Worm (Caenorhabditis elegans) whole organism, L1 larva: ENCODE results near the gene mom-2.

ENCODE experiments used
- C04F5.9 ChIP-seq: sonication (generic microtip); optimal IDR thresholded peaks from 2 replicates; lab custom pipeline; 2016; ENCODE audit warnings: missing genetic modification characterization, missing compliant biosample characterization
- C34B4.2 ChIP-seq: sonication (generic microtip); optimal IDR thresholded peaks from 2 replicates; lab custom pipeline; 2017; ENCODE audit warnings: mild to moderate bottlenecking, missing genetic modification characterization, missing compliant biosample characterization
- ceh-90 ChIP-seq: sonication (generic microtip); optimal IDR thresholded peaks from 2 replicates; lab custom pipeline; 2016; ENCODE audit warnings: missing genetic modification characterization, missing compliant biosample characterization
- fos-1 ChIP-seq: fragments of 150-350 bp; optimal IDR thresholded peaks from 2 replicates; lab custom pipeline; 2014; ENCODE audit warnings: missing biosample characterization, missing genetic modification characterization
- lin-15B ChIP-seq: fragments of 150-350 bp; sonication (generic microtip); optimal IDR thresholded peaks from 3 replicates; lab custom pipeline; 2014; ENCODE audit warnings: missing biosample characterization, missing genetic modification characterization
- lsy-2 ChIP-seq, 2 experiments: fragments of 150-350 bp; optimal IDR thresholded peaks; 2 replicates each; lab custom pipeline; 2014; ENCODE audit warnings: missing biosample characterization in 2 of 2, missing genetic modification characterization in 2 of 2
- nhr-12 ChIP-seq: sonication (generic microtip); optimal IDR thresholded peaks from 2 replicates; lab custom pipeline; 2017; ENCODE audit warnings: missing biosample characterization, missing genetic modification characterization
- pag-3 ChIP-seq: sonication (generic microtip); optimal IDR thresholded peaks from 2 replicates; lab custom pipeline; 2017; ENCODE audit warnings: missing genetic modification characterization, mild to moderate bottlenecking, missing compliant biosample characterization, antibody characterized with exemption, borderline replicate concordance; ENCODE audit not compliant: insufficient read depth
- pqm-1 ChIP-seq: sonication (generic microtip); optimal IDR thresholded peaks from 3 replicates; lab custom pipeline; 2017; ENCODE audit warnings: missing biosample characterization, missing genetic modification characterization
- skn-1 ChIP-seq: fragments of 150-350 bp; optimal IDR thresholded peaks from 2 replicates; lab custom pipeline; 2014; ENCODE audit warnings: missing biosample characterization, missing genetic modification characterization
- snpc-4 ChIP-seq: fragments of 150-350 bp; optimal IDR thresholded peaks from 2 replicates; lab custom pipeline; 2014; ENCODE audit warnings: missing biosample characterization, missing genetic modification characterization
- sptf-1 ChIP-seq: fragments of 150-350 bp; optimal IDR thresholded peaks from 2 replicates; lab custom pipeline; 2014; ENCODE audit warnings: missing biosample characterization, missing genetic modification characterization
- ztf-11 ChIP-seq, 2 experiments: sonication (generic microtip); optimal IDR thresholded peaks; 2 replicates each; lab custom pipeline; 2016 to 2017; ENCODE audit warnings: missing genetic modification characterization in 2 of 2, missing biosample characterization in 1 of 2, missing compliant biosample characterization in 1 of 2

DNA sequence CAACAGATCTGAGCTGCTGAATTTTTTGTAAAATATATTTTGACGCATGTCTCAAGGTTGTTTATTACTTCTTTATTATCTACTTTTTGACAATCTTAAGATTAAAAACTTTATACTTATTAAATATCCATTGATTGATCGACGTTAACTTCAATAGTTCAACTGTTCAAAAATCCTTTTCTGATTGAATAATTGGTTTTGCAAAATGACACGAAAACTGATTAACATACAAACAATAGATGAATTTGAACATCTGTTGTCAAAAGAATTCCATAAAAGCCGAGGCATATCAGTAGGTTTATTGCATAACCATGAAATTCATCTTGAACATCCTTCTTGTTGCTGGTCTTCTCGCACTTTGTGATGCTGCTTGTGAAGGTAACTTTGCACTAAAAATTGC, 44.6 kb upstream of the mom-2 start, which contains the start of gene W02D7.12:
- TF ChIP-seq lsy-2 (tag; optimal IDR thresholded peaks at IDR 0.05; lab: Kevin White, UChicago) (no peak), C34B4.2 (tag; lab: Kevin White, UChicago) (no peak), pqm-1 (tag; lab: Kevin White, UChicago) (no peak), ztf-11 (tag; optimal IDR thresholded peaks at IDR 0.05; lab: Kevin White, UChicago) (no peak), skn-1 (tag; lab: Kevin White, UChicago) (no peak), snpc-4 (tag; lab: Kevin White, UChicago) (no peak), pag-3 (tag; lab: Kevin White, UChicago) (no peak), C04F5.9 (tag; lab: Kevin White, UChicago) (no peak), ceh-90 (no peak), sptf-1 (tag; lab: Kevin White, UChicago) (no peak), fos-1 (tag; lab: Kevin White, UChicago) (no peak), nhr-12 (no peak), lin-15B (tag; lab: Kevin White, UChicago) (no peak)
